Worm (Caenorhabditis elegans): Measurements from ENCODE around the gene cebp-1.

Gene cebp-1

ce11 chrX:1454385-1454784, 717 bp upstream of the cebp-1 start (continued):
- TF ChIP-seq tbp1 (GFP tag; optimal IDR thresholded peaks at IDR 0.05): peak; percentile 60
- TF ChIP-seq ztf-3 (GFP tag; optimal IDR thresholded peaks at IDR 0.05): no peak
- no peak for TF ChIP-seq dpff-1 (tag; optimal IDR thresholded peaks at IDR 0.05)
- no peak for TF ChIP-seq zim-3 (tag; optimal IDR thresholded peaks at IDR 0.05)
- no peak for TF ChIP-seq snpc-4 (GFP tag; optimal IDR thresholded peaks at IDR 0.05)
- peak in 2 of 4 experiments; percentile 52 for TF ChIP-seq snpc-4 (tag; optimal IDR thresholded peaks at IDR 0.05)
- TF ChIP-seq ztf-28 (GFP tag; IDR thresholded peaks at IDR 0.05): no peak
- TF ChIP-seq F33H1.4 (GFP tag; IDR thresholded peaks at IDR 0.05): 0 out of 2 replicates have a peak, but pooled peaks have one; percentile 12
- peak; percentile 100 for TF ChIP-seq cebp-1 (GFP tag; IDR thresholded peaks at IDR 0.05)
- TF ChIP-seq cebp-1 (tag; optimal IDR thresholded peaks at IDR 0.05): no peak
- TF ChIP-seq attf-3 (GFP tag; conservative IDR thresholded peaks at IDR 0.05): peak; percentile 50; the same call in 1 of the 2 replicates
- peak; percentile 42 for TF ChIP-seq ztf-18 (tag; optimal IDR thresholded peaks at IDR 0.05)
- no peak for TF ChIP-seq B0019.2 (GFP tag; conservative IDR thresholded peaks at IDR 0.05)
- TF ChIP-seq tlf-1 (GFP tag; optimal IDR thresholded peaks at IDR 0.05): peak; percentile 57
- peak; percentile 87 for TF ChIP-seq K11D2.4 (GFP tag; IDR thresholded peaks at IDR 0.05)
- TF ChIP-seq F39B2.1 (GFP tag; IDR thresholded peaks at IDR 0.05): no peak
- peak; percentile 78 for TF ChIP-seq unc-62 (GFP tag; optimal IDR thresholded peaks at IDR 0.05)
- peak; percentile 34 for TF ChIP-seq lin-54 (GFP tag; optimal IDR thresholded peaks at IDR 0.05)
- peak; percentile 49 for TF ChIP-seq repo-1 (tag; optimal IDR thresholded peaks at IDR 0.05)
- TF ChIP-seq lsl-1 (GFP tag; optimal IDR thresholded peaks at IDR 0.05): no peak
- no peak for TF ChIP-seq rec-8 (tag; optimal IDR thresholded peaks at IDR 0.05)
- peak; percentile 81 for TF ChIP-seq Y53G8AR.9 (GFP tag; conservative IDR thresholded peaks at IDR 0.05)
- peak in 1 of 3 experiments; percentile 69 for TF ChIP-seq lin-35 (GFP tag; optimal IDR thresholded peaks at IDR 0.05)
- TF ChIP-seq Y79H2A.3 (GFP tag; conservative IDR thresholded peaks at IDR 0.05): no peak
- TF ChIP-seq nfya-2 (GFP tag; IDR thresholded peaks at IDR 0.05): no peak
- peak; percentile 33 for TF ChIP-seq F23B12.7 (tag; optimal IDR thresholded peaks at IDR 0.05; ENCODE audit: insufficient read depth)
- TF ChIP-seq ZK185.1 (tag; optimal IDR thresholded peaks at IDR 0.05; ENCODE audit: poor library complexity, severe bottlenecking): peak; percentile 59
- peak; percentile 21 for TF ChIP-seq athp-1 (tag; optimal IDR thresholded peaks at IDR 0.05)
- no peak for TF ChIP-seq rpc-1 (optimal IDR thresholded peaks at IDR 0.05)
- no peak for TF ChIP-seq rpc-1 (tag; optimal IDR thresholded peaks at IDR 0.05)

- TF ChIP-seq ceh-58 (GFP tag; IDR thresholded peaks at IDR 0.05) (0 out of 2 replicates have a peak, but pooled peaks have one; percentile 73), ekl-4 (GFP tag; IDR thresholded peaks at IDR 0.05) (peak; percentile 11; the same call in 1 of the 2 replicates), snpc-3.4 (tag; optimal IDR thresholded peaks at IDR 0.05) (no peak), F10E7.11 (tag; optimal IDR thresholded peaks at IDR 0.05) (no peak), ccch-3 (GFP tag; optimal IDR thresholded peaks at IDR 0.05) (no peak), die-1 (tag; optimal IDR thresholded peaks at IDR 0.05) (no peak), dpl-1 (GFP tag; optimal IDR thresholded peaks at IDR 0.05) (no peak), nfyb-1 (GFP tag; IDR thresholded peaks at IDR 0.05) (peak; percentile 39; the same call in 1 of the 2 replicates), nhr-27 (tag; optimal IDR thresholded peaks at IDR 0.05) (peak; percentile 35), lin-35 (GFP tag; optimal IDR thresholded peaks at IDR 0.05) (peak in 1 of 3 experiments; percentile 56), snpc-4 (GFP tag; optimal IDR thresholded peaks at IDR 0.05) (no peak), snpc-4 (tag; optimal IDR thresholded peaks at IDR 0.05) (no peak), tbp1 (GFP tag; optimal IDR thresholded peaks at IDR 0.05) (no peak), lin-26 (GFP tag; IDR thresholded peaks at IDR 0.05) (0 out of 2 replicates have a peak, but pooled peaks have one; percentile 39), Y53G8AR.9 (GFP tag; conservative IDR thresholded peaks at IDR 0.05) (0 out of 2 replicates have a peak, but pooled peaks have one; percentile 60)
Observed at ce11 chrX:1451816-1452602, 1.7 kb downstream of the cebp-1 start.
